Fruit fly (Drosophila melanogaster) whole organism, embryonic: Measurements from ENCODE around the gene CG14232.

Experiments
- Atf-2 ChIP-seq: fragments of 200-800 bp; sonication (Bioruptor generic); optimal IDR thresholded peaks from 2 replicates; lab custom pipeline; 2016; ENCODE audit warnings: missing biosample characterization, missing genetic modification characterization
- Awh ChIP-seq: fragments of 200-800 bp; sonication (Bioruptor generic); IDR thresholded peaks from 2 replicates; pipeline ENCODE4, ENCODE4 v1.3.6; 2022; ENCODE audit warnings: missing biosample characterization, missing genetic modification characterization
- CG1024 ChIP-seq: fragments of 200-800 bp; sonication (Bioruptor generic); IDR thresholded peaks from 2 replicates; pipeline ENCODE4 v1.3.6; 2022; ENCODE audit warnings: missing biosample characterization, missing genetic modification characterization
- CG10321 ChIP-seq: fragments of 200-800 bp; sonication (Bioruptor generic); IDR thresholded peaks from 2 replicates; pipeline ENCODE4 v1.3.6; 2022; ENCODE audit warnings: missing biosample characterization, missing genetic modification characterization
- CG13296 ChIP-seq: fragments of 200-800 bp; sonication (Bioruptor generic); optimal IDR thresholded peaks from 3 replicates; lab custom pipeline; 2018; ENCODE audit warnings: missing biosample characterization, mild to moderate bottlenecking, missing genetic modification characterization
- CG13894 ChIP-seq: fragments of 200-800 bp; sonication (Bioruptor generic); optimal IDR thresholded peaks from 3 replicates; lab custom pipeline; 2018; ENCODE audit warnings: missing biosample characterization, mild to moderate bottlenecking, missing genetic modification characterization, moderate library complexity
- CG14441 ChIP-seq: fragments of 200-800 bp; sonication (Bioruptor generic); IDR thresholded peaks from 2 replicates; pipeline ENCODE4 v1.3.6; 2022; ENCODE audit warnings: missing biosample characterization, missing genetic modification characterization
- CG32772 ChIP-seq: fragments of 200-800 bp; sonication (Bioruptor generic); IDR thresholded peaks from 2 replicates; pipeline ENCODE4 v1.3.6; 2022; ENCODE audit warnings: missing biosample characterization, missing genetic modification characterization
- CG34422 ChIP-seq: fragments of 200-800 bp; sonication (Bioruptor generic); IDR thresholded peaks from 3 replicates; pipeline ENCODE4 v1.3.6; 2022; ENCODE audit warnings: missing biosample characterization, missing genetic modification characterization
- CG3847 ChIP-seq: fragments of 200-800 bp; sonication (Bioruptor generic); IDR thresholded peaks from 2 replicates; pipeline ENCODE4 v1.3.6; 2022; ENCODE audit warnings: missing biosample characterization, missing genetic modification characterization
- CG4617 ChIP-seq: fragments of 200-800 bp; sonication (Bioruptor generic); optimal IDR thresholded peaks from 3 replicates; lab custom pipeline; 2016; ENCODE audit warnings: missing biosample characterization, missing genetic modification characterization, borderline replicate concordance
- CG4707 ChIP-seq: fragments of 200-800 bp; sonication (Bioruptor generic); optimal IDR thresholded peaks from 2 replicates; lab custom pipeline; 2018; ENCODE audit warnings: missing biosample characterization, mild to moderate bottlenecking, missing genetic modification characterization, moderate library complexity
- CG7745 ChIP-seq: fragments of 200-800 bp; sonication (Bioruptor generic); optimal IDR thresholded peaks from 2 replicates; lab custom pipeline; 2018; ENCODE audit warnings: missing biosample characterization, mild to moderate bottlenecking, missing genetic modification characterization, moderate library complexity
- CG7987 ChIP-seq: fragments of 200-800 bp; sonication (Bioruptor generic); optimal IDR thresholded peaks from 2 replicates; lab custom pipeline; 2018; ENCODE audit warnings: missing biosample characterization, mild to moderate bottlenecking, missing genetic modification characterization, moderate library complexity
- CG8290 ChIP-seq, 3 experiments: fragments of 200-800 bp; sonication (Bioruptor generic); optimal IDR thresholded peaks; 2 replicates each; lab custom pipeline; 2016 to 2019; ENCODE audit warnings: missing biosample characterization in 3 of 3, missing genetic modification characterization in 3 of 3, mild to moderate bottlenecking in 2 of 3, moderate library complexity in 1 of 3
- CG9797 ChIP-seq: fragments of 200-800 bp; sonication (Bioruptor generic); optimal IDR thresholded peaks from 3 replicates; lab custom pipeline; 2018; ENCODE audit warnings: missing biosample characterization, mild to moderate bottlenecking, missing genetic modification characterization
- CG9932 ChIP-seq: fragments of 200-800 bp; sonication (Bioruptor generic); IDR thresholded peaks from 2 replicates; pipeline ENCODE4 v1.3.6; 2022; ENCODE audit warnings: missing biosample characterization, missing genetic modification characterization
- ERR ChIP-seq: fragments of 200-800 bp; sonication (Bioruptor generic); optimal IDR thresholded peaks from 2 replicates; lab custom pipeline; 2016; ENCODE audit warnings: missing biosample characterization, missing genetic modification characterization
- Ets97D ChIP-seq: fragments of 200-800 bp; sonication (Bioruptor generic); optimal IDR thresholded peaks from 3 replicates; lab custom pipeline; 2016; ENCODE audit warnings: missing biosample characterization, missing genetic modification characterization
- H2.0 ChIP-seq: fragments of 200-800 bp; sonication (Bioruptor generic); IDR thresholded peaks from 2 replicates; pipeline ENCODE4 v1.3.6; 2022; ENCODE audit warnings: missing biosample characterization, missing genetic modification characterization
- HLH4C ChIP-seq: fragments of 200-800 bp; sonication (Bioruptor generic); IDR thresholded peaks from 3 replicates; pipeline ENCODE4 v1.3.6; 2022; ENCODE audit warnings: missing biosample characterization, missing genetic modification characterization; ENCODE audit not compliant: partially characterized antibody
- HLHmδ ChIP-seq: fragments of 200-800 bp; sonication (Bioruptor generic); optimal IDR thresholded peaks from 2 replicates; lab custom pipeline; 2018; ENCODE audit warnings: missing biosample characterization, mild to moderate bottlenecking, missing genetic modification characterization, moderate library complexity
- MBD-R2 ChIP-seq: fragments of 200-800 bp; sonication (Bioruptor generic); IDR thresholded peaks from 2 replicates; pipeline ENCODE4 v1.3.6; 2022; ENCODE audit warnings: missing biosample characterization, missing genetic modification characterization
- Myb ChIP-seq: fragments of 200-800 bp; sonication (Bioruptor generic); optimal IDR thresholded peaks from 2 replicates; lab custom pipeline; 2016; ENCODE audit warnings: missing biosample characterization, missing genetic modification characterization
- NC2α ChIP-seq: fragments of 200-800 bp; sonication (Bioruptor generic); optimal IDR thresholded peaks from 2 replicates; lab custom pipeline; 2016; ENCODE audit warnings: missing biosample characterization, missing genetic modification characterization
- NFAT ChIP-seq: fragments of 200-800 bp; sonication (Bioruptor generic); IDR thresholded peaks from 2 replicates; pipeline ENCODE4 v1.3.6; 2022; ENCODE audit warnings: missing biosample characterization, missing genetic modification characterization
- NK7.1 ChIP-seq: fragments of 200-800 bp; sonication (Bioruptor generic); optimal IDR thresholded peaks from 3 replicates; lab custom pipeline; 2016; ENCODE audit warnings: missing biosample characterization, missing genetic modification characterization
- Pdp1 ChIP-seq, 2 experiments: fragments of 200-800 bp; sonication (Bioruptor generic); optimal IDR thresholded peaks; 3 replicates each; lab custom pipeline; 2016; ENCODE audit warnings: missing biosample characterization in 2 of 2, missing genetic modification characterization in 2 of 2, mild to moderate bottlenecking in 1 of 2, moderate library complexity in 1 of 2
- Taf1 ChIP-seq: fragments of 200-800 bp; sonication (Bioruptor generic); IDR thresholded peaks from 2 replicates; pipeline ENCODE4 v1.3.6; 2022; ENCODE audit warnings: missing biosample characterization, missing genetic modification characterization
- Trl ChIP-seq, 3 experiments: fragments of >200 bp in 2 of 3; fragments of 200-800 bp in 1 of 3; sonication (Bioruptor generic) in 1 of 3; optimal IDR thresholded peaks; 2 replicates in 1 of 3; 3 replicates in 2 of 3; lab custom pipeline; 2016 to 2017; ENCODE audit warnings: missing biosample characterization in 1 of 3, missing genetic modification characterization in 1 of 3
- Xbp1 ChIP-seq: fragments of 200-800 bp; sonication (Bioruptor generic); optimal IDR thresholded peaks from 3 replicates; lab custom pipeline; 2016; ENCODE audit warnings: missing biosample characterization, mild to moderate bottlenecking, missing genetic modification characterization
- aop ChIP-seq: fragments of 200-800 bp; sonication (Bioruptor generic); IDR thresholded peaks from 2 replicates; pipeline ENCODE4 v1.3.6; 2022; ENCODE audit warnings: missing biosample characterization, missing genetic modification characterization
- ci ChIP-seq: fragments of 200-800 bp; sonication (Bioruptor generic); IDR thresholded peaks from 3 replicates; pipeline ENCODE4 v1.3.6; 2022; ENCODE audit warnings: missing biosample characterization, missing genetic modification characterization
- fu2 ChIP-seq: fragments of 200-800 bp; sonication (Bioruptor generic); optimal IDR thresholded peaks from 2 replicates; lab custom pipeline; 2016; ENCODE audit warnings: missing biosample characterization, missing genetic modification characterization
- gfzf ChIP-seq: fragments of 200-800 bp; sonication (Bioruptor generic); optimal IDR thresholded peaks from 2 replicates; lab custom pipeline; 2016; ENCODE audit warnings: missing biosample characterization, mild to moderate bottlenecking, missing genetic modification characterization, moderate library complexity
- gro ChIP-seq: fragments of 200-800 bp; sonication (Bioruptor generic); optimal IDR thresholded peaks from 2 replicates; lab custom pipeline; 2016; ENCODE audit warnings: missing biosample characterization, missing genetic modification characterization
- nau ChIP-seq: fragments of 200-800 bp; sonication (Bioruptor generic); optimal IDR thresholded peaks from 3 replicates; lab custom pipeline; 2017; ENCODE audit warnings: missing biosample characterization, mild to moderate bottlenecking, missing genetic modification characterization, missing genetic modification reagents
- prd ChIP-seq, 3 experiments: fragments of >200 bp in 2 of 3; fragments of 200-800 bp in 1 of 3; sonication (Bioruptor generic) in 1 of 3; optimal IDR thresholded peaks in 2 of 3; IDR thresholded peaks in 1 of 3; 2 replicates in 2 of 3; 3 replicates in 1 of 3; pipeline versions ENCODE4 v1.3.6 to Lab custom; 2017 to 2022; ENCODE audit warnings: missing biosample characterization in 1 of 3, missing genetic modification characterization in 1 of 3
- ranshi ChIP-seq: fragments of 200-800 bp; sonication (Bioruptor generic); IDR thresholded peaks from 2 replicates; pipeline ENCODE4 v1.3.6; 2022; ENCODE audit warnings: missing biosample characterization, missing genetic modification characterization
- repo ChIP-seq: fragments of 200-800 bp; sonication (Bioruptor generic); optimal IDR thresholded peaks from 2 replicates; lab custom pipeline; 2016; ENCODE audit warnings: missing biosample characterization, missing genetic modification characterization
- row ChIP-seq: fragments of 200-800 bp; sonication (Bioruptor generic); IDR thresholded peaks from 3 replicates; pipeline ENCODE4 v1.3.6; 2022; ENCODE audit warnings: missing biosample characterization, missing genetic modification characterization
- sd ChIP-seq: fragments of 200-800 bp; sonication (Bioruptor generic); optimal IDR thresholded peaks from 3 replicates; lab custom pipeline; 2018; ENCODE audit warnings: missing biosample characterization, mild to moderate bottlenecking, missing genetic modification characterization, moderate library complexity
- sens ChIP-seq: fragments of 200-800 bp; sonication (Bioruptor generic); peaks from one replicate; lab custom pipeline; 2016; ENCODE audit warnings: missing biosample characterization, missing genetic modification characterization
- sim ChIP-seq: fragments of 200-800 bp; sonication (Bioruptor generic); IDR thresholded peaks from 2 replicates; pipeline ENCODE4 v1.3.6; 2022; ENCODE audit warnings: missing biosample characterization, missing genetic modification characterization
- trem ChIP-seq: fragments of 200-800 bp; optimal IDR thresholded peaks from 3 replicates; lab custom pipeline; 2019; ENCODE audit warnings: missing biosample characterization, mild to moderate bottlenecking, missing genetic modification characterization, moderate library complexity
- unc-4 ChIP-seq: fragments of 200-800 bp; sonication (Bioruptor generic); IDR thresholded peaks from 2 replicates; pipeline ENCODE4 v1.3.6; 2022; ENCODE audit warnings: missing biosample characterization, missing genetic modification characterization; ENCODE audit not compliant: partially characterized antibody

Gene CG14232

dm6 chrX:19697255-19697877 lies 6.7 kb downstream of the CG14232 start (continued):
- no peak for TF ChIP-seq Taf1 (GFP tag; lab: Robert Waterston, UW)
- TF ChIP-seq repo (GFP tag; lab: Kevin White, UChicago), result no peak
- TF ChIP-seq, all 482 proteins: peak for 49

dm6 chrX:19696845-19697244 lies 7.2 kb downstream of the CG14232 start, which contains the start of gene Cdc42:
TSS of gene Cdc42 (plus strand) at chrX:19697091.
- TF ChIP-seq ranshi (GFP tag; lab: Robert Waterston, UW), result no peak
- TF ChIP-seq Atf-2 (GFP tag; lab: Kevin White, UChicago), result no peak
- TF ChIP-seq CG14441, result no peak
- TF ChIP-seq H2.0 (GFP tag; lab: Robert Waterston, UW), result peak; percentile 3; the same call in 1 of the 2 replicates
- TF ChIP-seq CG9797 (GFP tag; lab: Kevin White, UChicago), result peak; percentile 20
- TF ChIP-seq trem, result peak; percentile 19
- TF ChIP-seq Pdp1 (GFP tag; optimal IDR thresholded peaks at IDR 0.05; lab: Kevin White, UChicago), result peak in 1 of 2 experiments; percentile 6
- TF ChIP-seq sens, result peak; percentile 49
- TF ChIP-seq HLH4C (GFP tag; lab: Robert Waterston, UW), result 0 out of 3 replicates have a peak, but pooled peaks have one; percentile 34
- TF ChIP-seq CG13894 (tag; lab: Kevin White, UChicago), result peak; percentile 61
- no peak for TF ChIP-seq Xbp1 (GFP tag; lab: Kevin White, UChicago)
- TF ChIP-seq prd (optimal IDR thresholded peaks at IDR 0.05; lab: Kevin White, UChicago), result no peak
- TF ChIP-seq prd (GFP tag; IDR thresholded peaks at IDR 0.05; lab: Robert Waterston, UW), result no peak
- peak; percentile 4 for TF ChIP-seq Myb (GFP tag; lab: Kevin White, UChicago)
- peak; percentile 69 for TF ChIP-seq row (GFP tag; lab: Robert Waterston, UW)
- no peak for TF ChIP-seq Awh (GFP tag; lab: Robert Waterston, UW)
- TF ChIP-seq ERR (GFP tag; lab: Kevin White, UChicago), result no peak
- TF ChIP-seq unc-4 (GFP tag; lab: Robert Waterston, UW), result 0 out of 2 replicates have a peak, but pooled peaks have one; percentile 24
- 0 out of 2 replicates have a peak, but pooled peaks have one; percentile 17 for TF ChIP-seq CG3847 (GFP tag; lab: Robert Waterston, UW)
- TF ChIP-seq Trl (optimal IDR thresholded peaks at IDR 0.05; lab: Kevin White, UChicago), result peak in 1 of 2 experiments; percentile 35
- no peak for TF ChIP-seq Trl (GFP tag; optimal IDR thresholded peaks at IDR 0.05; lab: Kevin White, UChicago)
- no peak for TF ChIP-seq NK7.1
- peak; percentile 58 for TF ChIP-seq gfzf (GFP tag; lab: Kevin White, UChicago)
- no peak for TF ChIP-seq nau (GFP tag; lab: Kevin White, UChicago)
- TF ChIP-seq CG13296 (GFP tag; lab: Kevin White, UChicago), result no peak
- 0 out of 2 replicates have a peak, but pooled peaks have one; percentile 16 for TF ChIP-seq NFAT (GFP tag; lab: Robert Waterston, UW)
- TF ChIP-seq Ets97D, result peak; percentile 23
- TF ChIP-seq CG4617 (GFP tag; lab: Kevin White, UChicago), result peak; percentile 51
- no peak for TF ChIP-seq CG7745
- no peak for TF ChIP-seq CG4707 (GFP tag; lab: Kevin White, UChicago)
- TF ChIP-seq MBD-R2 (GFP tag; lab: Robert Waterston, UW), result peak; percentile 51
- TF ChIP-seq CG32772 (GFP tag; lab: Robert Waterston, UW), result no peak
- TF ChIP-seq gro (GFP tag; lab: Kevin White, UChicago), result no peak
- peak; percentile 34 for TF ChIP-seq CG8290 (GFP tag; optimal IDR thresholded peaks at IDR 0.05; lab: Kevin White, UChicago)
- TF ChIP-seq CG8290 (tag; optimal IDR thresholded peaks at IDR 0.05; lab: Kevin White, UChicago), result peak in 1 of 2 experiments; percentile 75
- TF ChIP-seq ci, result peak; percentile 30; the same call in 1 of the 3 replicates
- 0 out of 3 replicates have a peak, but pooled peaks have one; percentile 31 for TF ChIP-seq CG34422
- TF ChIP-seq fu2 (GFP tag; lab: Kevin White, UChicago), result no peak
- no peak for TF ChIP-seq sim
- TF ChIP-seq NC2α (GFP tag; lab: Kevin White, UChicago), result no peak
- no peak for TF ChIP-seq CG7987 (GFP tag; lab: Kevin White, UChicago)
- peak; percentile 51; the same call in 1 of the 2 replicates for TF ChIP-seq aop (GFP tag; lab: Robert Waterston, UW)
- peak; percentile 30; the same call in 1 of the 2 replicates for TF ChIP-seq CG1024
- TF ChIP-seq CG9932 (GFP tag; lab: Robert Waterston, UW), result peak; percentile 41; the same call in 1 of the 2 replicates
- TF ChIP-seq HLHmδ (GFP tag; lab: Kevin White, UChicago), result peak; percentile 17
- TF ChIP-seq sd (tag; lab: Kevin White, UChicago), result peak; percentile 2
- TF ChIP-seq CG10321 (GFP tag; lab: Robert Waterston, UW), result peak; percentile 46; the same call in 1 of the 2 replicates
